Fruit fly (Drosophila melanogaster) whole organism, embryonic: ENCODE measurements around the gene AstA-R1.

Source experiments
- Atf-2 ChIP-seq: fragments of 200-800 bp; sonication (Bioruptor generic); optimal IDR thresholded peaks from 2 replicates; lab custom pipeline; 2016; ENCODE audit warnings: missing biosample characterization, missing genetic modification characterization
- CG10267 ChIP-seq: fragments of 200-800 bp; sonication (Bioruptor generic); optimal IDR thresholded peaks from 2 replicates; lab custom pipeline; 2018; ENCODE audit warnings: missing biosample characterization, mild to moderate bottlenecking, missing genetic modification characterization, moderate library complexity
- CG10431 ChIP-seq: fragments of 200-800 bp; sonication (Bioruptor generic); optimal IDR thresholded peaks from 3 replicates; lab custom pipeline; 2018; ENCODE audit warnings: missing biosample characterization, mild to moderate bottlenecking, missing genetic modification characterization
- CG10979 ChIP-seq: fragments of 200-800 bp; sonication (Bioruptor generic); optimal IDR thresholded peaks from 2 replicates; lab custom pipeline; 2018; ENCODE audit warnings: missing biosample characterization, mild to moderate bottlenecking, missing genetic modification characterization, moderate library complexity
- CG11085 ChIP-seq: fragments of 200-800 bp; sonication (Bioruptor generic); IDR thresholded peaks from 2 replicates; pipeline ENCODE4 v1.3.6; 2022; ENCODE audit warnings: missing biosample characterization, missing genetic modification characterization
- CG11504 ChIP-seq: fragments of 200-800 bp; sonication (Bioruptor generic); optimal IDR thresholded peaks from 3 replicates; lab custom pipeline; 2019; ENCODE audit warnings: missing biosample characterization, mild to moderate bottlenecking, missing genetic modification characterization, moderate library complexity
- CG12155 ChIP-seq: fragments of 200-800 bp; sonication (Bioruptor generic); optimal IDR thresholded peaks from 3 replicates; lab custom pipeline; 2016; ENCODE audit warnings: missing biosample characterization, missing genetic modification characterization
- CG17829 ChIP-seq: fragments of 200-800 bp; optimal IDR thresholded peaks from 2 replicates; lab custom pipeline; 2019; ENCODE audit warnings: missing biosample characterization, mild to moderate bottlenecking, missing genetic modification characterization, moderate library complexity
- CG18262 ChIP-seq: fragments of 200-800 bp; optimal IDR thresholded peaks from 3 replicates; lab custom pipeline; 2019; ENCODE audit warnings: missing biosample characterization, mild to moderate bottlenecking, missing genetic modification characterization, moderate library complexity
- CG18764 ChIP-seq: fragments of 200-800 bp; sonication (Bioruptor generic); optimal IDR thresholded peaks from 3 replicates; lab custom pipeline; 2016; ENCODE audit warnings: missing biosample characterization, missing genetic modification characterization
- CG2199 ChIP-seq: fragments of 200-800 bp; sonication (Bioruptor generic); IDR thresholded peaks from 3 replicates; pipeline ENCODE4 v1.3.6; 2022; ENCODE audit warnings: missing biosample characterization, missing genetic modification characterization
- CG2678 ChIP-seq: fragments of 200-800 bp; sonication (Bioruptor generic); optimal IDR thresholded peaks from 3 replicates; lab custom pipeline; 2019; ENCODE audit warnings: missing biosample characterization, mild to moderate bottlenecking, missing genetic modification characterization, moderate library complexity
- CG2712 ChIP-seq: fragments of 200-800 bp; optimal IDR thresholded peaks from 3 replicates; lab custom pipeline; 2019; ENCODE audit warnings: missing biosample characterization, mild to moderate bottlenecking, missing genetic modification characterization, moderate library complexity
- CG31224 ChIP-seq: fragments of 200-800 bp; sonication (Bioruptor generic); IDR thresholded peaks from 2 replicates; pipeline ENCODE4 v1.3.6; 2022; ENCODE audit warnings: missing biosample characterization, missing genetic modification characterization
- CG32772 ChIP-seq: fragments of 200-800 bp; sonication (Bioruptor generic); IDR thresholded peaks from 2 replicates; pipeline ENCODE4 v1.3.6; 2022; ENCODE audit warnings: missing biosample characterization, missing genetic modification characterization
- CG33557 ChIP-seq: fragments of 200-800 bp; sonication (Bioruptor generic); optimal IDR thresholded peaks from 2 replicates; lab custom pipeline; 2019; ENCODE audit warnings: missing biosample characterization, mild to moderate bottlenecking, missing genetic modification characterization, moderate library complexity
- CG4360 ChIP-seq: fragments of 200-800 bp; sonication (Bioruptor generic); IDR thresholded peaks from 2 replicates; pipeline ENCODE4 v1.3.6; 2022; ENCODE audit warnings: missing biosample characterization, missing genetic modification characterization
- CG5180 ChIP-seq: fragments of 200-800 bp; sonication (Bioruptor generic); optimal IDR thresholded peaks from 3 replicates; lab custom pipeline; 2017; ENCODE audit warnings: missing biosample characterization, missing genetic modification characterization, mild to moderate bottlenecking, moderate library complexity, missing genetic modification reagents
- CG6689 ChIP-seq: fragments of 200-800 bp; sonication (Bioruptor generic); IDR thresholded peaks from 2 replicates; pipeline ENCODE4 v1.3.6; 2022; ENCODE audit warnings: missing biosample characterization, missing genetic modification characterization
- CG7839 ChIP-seq: fragments of 200-800 bp; sonication (Bioruptor generic); optimal IDR thresholded peaks from 3 replicates; lab custom pipeline; 2018; ENCODE audit warnings: missing biosample characterization, mild to moderate bottlenecking, missing genetic modification characterization, moderate library complexity
- CG9215 ChIP-seq: fragments of 200-800 bp; sonication (Bioruptor generic); IDR thresholded peaks from 2 replicates; pipeline ENCODE4 v1.3.6; 2022; ENCODE audit warnings: missing biosample characterization, missing genetic modification characterization
- CG9817 ChIP-seq: fragments of 200-800 bp; sonication (Bioruptor generic); optimal IDR thresholded peaks from 2 replicates; lab custom pipeline; 2018; ENCODE audit warnings: missing biosample characterization, mild to moderate bottlenecking, missing genetic modification characterization, moderate library complexity
- CG9932 ChIP-seq: fragments of 200-800 bp; sonication (Bioruptor generic); IDR thresholded peaks from 2 replicates; pipeline ENCODE4 v1.3.6; 2022; ENCODE audit warnings: missing biosample characterization, missing genetic modification characterization
- CHES-1-like ChIP-seq: fragments of 200-800 bp; sonication (Bioruptor generic); optimal IDR thresholded peaks from 2 replicates; lab custom pipeline; 2016; ENCODE audit warnings: missing biosample characterization, missing genetic modification characterization
- D ChIP-seq, 2 experiments: fragments of 200-800 bp in 1 of 2; fragments of >200 bp in 1 of 2; sonication (Bioruptor generic) in 1 of 2; optimal IDR thresholded peaks; 2 replicates in 1 of 2; 3 replicates in 1 of 2; lab custom pipeline; 2017; ENCODE audit warnings: mild to moderate bottlenecking in 1 of 2, missing biosample characterization in 1 of 2, missing genetic modification characterization in 1 of 2, missing genetic modification reagents in 1 of 2
- H15 ChIP-seq: fragments of 200-800 bp; sonication (Bioruptor generic); IDR thresholded peaks from 3 replicates; pipeline ENCODE4 v1.3.6; 2022; ENCODE audit warnings: missing biosample characterization, missing genetic modification characterization
- Hr51 ChIP-seq, 2 experiments: fragments of 200-800 bp; sonication (Bioruptor generic); optimal IDR thresholded peaks; 2 replicates in 1 of 2; 3 replicates in 1 of 2; lab custom pipeline; 2016 to 2018; ENCODE audit warnings: missing biosample characterization in 2 of 2, missing genetic modification characterization in 2 of 2, mild to moderate bottlenecking in 1 of 2, moderate library complexity in 1 of 2
- Hsf ChIP-seq: fragments of 200-800 bp; sonication (Bioruptor generic); optimal IDR thresholded peaks from 3 replicates; lab custom pipeline; 2016; ENCODE audit warnings: missing biosample characterization, missing genetic modification characterization
- Mes4 ChIP-seq: fragments of 200-800 bp; sonication (Bioruptor generic); optimal IDR thresholded peaks from 2 replicates; lab custom pipeline; 2016; ENCODE audit warnings: missing biosample characterization, missing genetic modification characterization
- Opbp ChIP-seq: fragments of 200-800 bp; sonication (Bioruptor generic); IDR thresholded peaks from 3 replicates; pipeline ENCODE4 v1.3.6; 2022; ENCODE audit warnings: missing biosample characterization, missing genetic modification characterization; ENCODE audit not compliant: partially characterized antibody
- Pdp1 ChIP-seq, 2 experiments: fragments of 200-800 bp; sonication (Bioruptor generic); optimal IDR thresholded peaks; 3 replicates each; lab custom pipeline; 2016; ENCODE audit warnings: missing biosample characterization in 2 of 2, missing genetic modification characterization in 2 of 2, mild to moderate bottlenecking in 1 of 2, moderate library complexity in 1 of 2
- Rfx ChIP-seq: fragments of 200-800 bp; sonication (Bioruptor generic); IDR thresholded peaks from 2 replicates; pipeline ENCODE4 v1.3.6; 2022; ENCODE audit warnings: missing biosample characterization, missing genetic modification characterization
- Sox100B ChIP-seq: fragments of 200-800 bp; sonication (Bioruptor generic); optimal IDR thresholded peaks from 3 replicates; lab custom pipeline; 2018; ENCODE audit warnings: missing biosample characterization, mild to moderate bottlenecking, missing genetic modification characterization
- Xbp1 ChIP-seq: fragments of 200-800 bp; sonication (Bioruptor generic); optimal IDR thresholded peaks from 3 replicates; lab custom pipeline; 2016; ENCODE audit warnings: missing biosample characterization, mild to moderate bottlenecking, missing genetic modification characterization
- Xrp1 ChIP-seq: fragments of 200-800 bp; sonication (Bioruptor generic); IDR thresholded peaks from 2 replicates; pipeline ENCODE4 v1.3.6; 2022; ENCODE audit warnings: missing biosample characterization, missing genetic modification characterization
- ato ChIP-seq: fragments of 200-800 bp; sonication (Bioruptor generic); IDR thresholded peaks from 2 replicates; pipeline ENCODE4 v1.3.6; 2022; ENCODE audit warnings: missing biosample characterization, missing genetic modification characterization; ENCODE audit not compliant: partially characterized antibody
- ems ChIP-seq: fragments of 200-800 bp; sonication (Bioruptor generic); optimal IDR thresholded peaks from 3 replicates; lab custom pipeline; 2016; ENCODE audit warnings: missing biosample characterization, missing genetic modification characterization
- fd64A ChIP-seq: fragments of 200-800 bp; sonication (Bioruptor generic); optimal IDR thresholded peaks from 3 replicates; lab custom pipeline; 2018; ENCODE audit warnings: missing biosample characterization, mild to moderate bottlenecking, missing genetic modification characterization
- fd96Cb ChIP-seq: fragments of 200-800 bp; sonication (Bioruptor generic); optimal IDR thresholded peaks from 2 replicates; lab custom pipeline; 2018; ENCODE audit warnings: missing biosample characterization, mild to moderate bottlenecking, missing genetic modification characterization, moderate library complexity
- gsb-n ChIP-seq: fragments of 200-800 bp; sonication (Bioruptor generic); optimal IDR thresholded peaks from 3 replicates; lab custom pipeline; 2018; ENCODE audit warnings: missing biosample characterization, mild to moderate bottlenecking, missing genetic modification characterization
- ken ChIP-seq: fragments of 200-800 bp; sonication (Bioruptor generic); IDR thresholded peaks from 3 replicates; pipeline ENCODE4 v1.3.6; 2022; ENCODE audit warnings: missing biosample characterization, missing genetic modification characterization
- kni ChIP-seq: fragments of 200-800 bp; sonication (Bioruptor generic); optimal IDR thresholded peaks from 3 replicates; lab custom pipeline; 2017; ENCODE audit warnings: mild to moderate bottlenecking, missing biosample characterization, missing genetic modification reagents, missing genetic modification characterization
- lab ChIP-seq: fragments of 200-800 bp; sonication (Bioruptor generic); optimal IDR thresholded peaks from 3 replicates; lab custom pipeline; 2017; ENCODE audit warnings: missing biosample characterization, missing genetic modification characterization, mild to moderate bottlenecking, moderate library complexity, missing genetic modification reagents
- lilli ChIP-seq: fragments of 200-800 bp; sonication (Bioruptor generic); optimal IDR thresholded peaks from 3 replicates; lab custom pipeline; 2016; ENCODE audit warnings: missing biosample characterization, missing genetic modification characterization
- org-1 ChIP-seq: fragments of 200-800 bp; sonication (Bioruptor generic); optimal IDR thresholded peaks from 2 replicates; lab custom pipeline; 2017; ENCODE audit warnings: missing biosample characterization, missing genetic modification characterization
- p53 ChIP-seq: fragments of 200-800 bp; sonication (Bioruptor generic); optimal IDR thresholded peaks from 2 replicates; lab custom pipeline; 2016; ENCODE audit warnings: missing biosample characterization, missing genetic modification characterization
- pho ChIP-seq: fragments of 200-800 bp; sonication (Bioruptor generic); optimal IDR thresholded peaks from 2 replicates; lab custom pipeline; 2016; ENCODE audit warnings: missing biosample characterization, missing genetic modification characterization
- pum ChIP-seq: fragments of 200-800 bp; sonication (Bioruptor generic); optimal IDR thresholded peaks from 2 replicates; lab custom pipeline; 2016; ENCODE audit warnings: missing biosample characterization, missing genetic modification characterization
- stc ChIP-seq: fragments of 200-800 bp; sonication (Bioruptor generic); IDR thresholded peaks from 2 replicates; pipeline ENCODE4 v1.3.6; 2022; ENCODE audit warnings: missing biosample characterization, missing genetic modification characterization

The AstA-R1 gene

dm6 chrX:3690631-3691030, 116.3 kb downstream of the AstA-R1 start (continued):
- TF ChIP-seq CHES-1-like (GFP tag; lab: Kevin White, UChicago) (peak; percentile 30), pho (GFP tag; lab: Kevin White, UChicago) (peak; percentile 15), Mes4 (GFP tag; lab: Kevin White, UChicago) (peak; percentile 1), CG10267 (tag; lab: Kevin White, UChicago) (peak; percentile 38), Rfx (GFP tag; lab: Robert Waterston, UW) (peak; percentile 47; the same call in 1 of the 2 replicates), Opbp (GFP tag; lab: Robert Waterston, UW) (no peak), CG12155 (peak; percentile 28), CG11085 (GFP tag; lab: Robert Waterston, UW) (no peak), lab (GFP tag; lab: Kevin White, UChicago) (peak; percentile 67), ken (0 out of 3 replicates have a peak, but pooled peaks have one; percentile 42), CG9817 (tag; lab: Kevin White, UChicago) (peak; percentile 21), ems (no peak), pum (GFP tag; lab: Kevin White, UChicago) (peak; percentile 29), D (optimal IDR thresholded peaks at IDR 0.05; lab: Kevin White, UChicago) (no peak), D (GFP tag; optimal IDR thresholded peaks at IDR 0.05; lab: Kevin White, UChicago) (peak; percentile 21), H15 (0 out of 3 replicates have a peak, but pooled peaks have one; percentile 22), CG17829 (tag; lab: Kevin White, UChicago) (peak; percentile 52), CG9932 (GFP tag; lab: Robert Waterston, UW) (peak; percentile 36; the same call in 1 of the 2 replicates), CG2199 (GFP tag; lab: Robert Waterston, UW) (0 out of 3 replicates have a peak, but pooled peaks have one; percentile 14), CG31224 (no peak), CG33557 (peak; percentile 37), Hsf (GFP tag; lab: Kevin White, UChicago) (peak; percentile 33), stc (GFP tag; lab: Robert Waterston, UW) (peak; percentile 53; the same call in 1 of the 2 replicates), fd64A (GFP tag; lab: Kevin White, UChicago) (no peak), CG18764 (GFP tag; lab: Kevin White, UChicago) (no peak), CG5180 (GFP tag; lab: Kevin White, UChicago) (peak; percentile 9), Hr51 (GFP tag; optimal IDR thresholded peaks at IDR 0.05; lab: Kevin White, UChicago) (peak in 1 of 2 experiments; percentile 45), kni (GFP tag; lab: Kevin White, UChicago) (peak; percentile 33), Atf-2 (GFP tag; lab: Kevin White, UChicago) (peak; percentile 19), Xbp1 (GFP tag; lab: Kevin White, UChicago) (peak; percentile 43), CG2678 (tag; lab: Kevin White, UChicago) (peak; percentile 70), CG6689 (GFP tag; lab: Robert Waterston, UW) (peak; percentile 37; the same call in 1 of the 2 replicates), Sox100B (peak; percentile 32), gsb-n (peak; percentile 54), CG18262 (peak; percentile 56), CG2712 (tag; lab: Kevin White, UChicago) (peak; percentile 65), org-1 (GFP tag; lab: Kevin White, UChicago) (peak; percentile 40), CG32772 (GFP tag; lab: Robert Waterston, UW) (no peak), CG10979 (tag; lab: Kevin White, UChicago) (peak; percentile 59), CG7839 (tag; lab: Kevin White, UChicago) (peak; percentile 68), CG4360 (no peak), CG11504 (tag; lab: Kevin White, UChicago) (peak; percentile 68), Pdp1 (GFP tag; optimal IDR thresholded peaks at IDR 0.05; lab: Kevin White, UChicago) (peak in 1 of 2 experiments; percentile 43), Xrp1 (GFP tag; lab: Robert Waterston, UW) (peak; percentile 60; the same call in 1 of the 2 replicates), p53 (GFP tag; lab: Kevin White, UChicago) (no peak), fd96Cb (tag; lab: Kevin White, UChicago) (peak; percentile 51), ato (GFP tag; lab: Robert Waterston, UW) (no peak), CG10431 (GFP tag; lab: Kevin White, UChicago) (peak; percentile 6), CG9215 (GFP tag; lab: Robert Waterston, UW) (0 out of 2 replicates have a peak, but pooled peaks have one; percentile 8), lilli (GFP tag; lab: Kevin White, UChicago) (peak; percentile 37)
